Fruit fly (Drosophila melanogaster) whole organism, adult: ENCODE data around the gene primo-2.

Experiments used
- CG11617 ChIP-seq: fragments of 200-800 bp; sonication (Bioruptor generic); optimal IDR thresholded peaks from 2 replicates; lab custom pipeline; 2017; ENCODE audit warnings: mild to moderate bottlenecking, missing biosample characterization, missing genetic modification reagents, missing genetic modification characterization
- CG12768 ChIP-seq: fragments of 200-800 bp; sonication (Bioruptor generic); optimal IDR thresholded peaks from 2 replicates; lab custom pipeline; 2017; ENCODE audit warnings: missing biosample characterization, missing genetic modification characterization, mild to moderate bottlenecking, moderate library complexity, missing genetic modification reagents
- CG14711 ChIP-seq: fragments of 200-800 bp; sonication (Bioruptor generic); optimal IDR thresholded peaks from 2 replicates; lab custom pipeline; 2018; ENCODE audit warnings: missing biosample characterization, mild to moderate bottlenecking, missing genetic modification characterization, moderate library complexity
- CG1620 ChIP-seq: fragments of 200-800 bp; sonication (Bioruptor generic); optimal IDR thresholded peaks from 2 replicates; lab custom pipeline; 2016; ENCODE audit warnings: missing biosample characterization, missing genetic modification characterization
- CG33017 ChIP-seq: fragments of 200-800 bp; sonication (Bioruptor generic); optimal IDR thresholded peaks from 2 replicates; lab custom pipeline; 2018; ENCODE audit warnings: missing biosample characterization, mild to moderate bottlenecking, missing genetic modification characterization, moderate library complexity
- CG5204 ChIP-seq: fragments of 200-800 bp; sonication (Bioruptor generic); optimal IDR thresholded peaks from 2 replicates; lab custom pipeline; 2016; ENCODE audit warnings: missing biosample characterization, missing genetic modification characterization
- CG7045 ChIP-seq: fragments of 200-800 bp; sonication (Bioruptor generic); optimal IDR thresholded peaks from 2 replicates; lab custom pipeline; 2017; ENCODE audit warnings: missing biosample characterization, mild to moderate bottlenecking, missing genetic modification characterization
- CG7101 ChIP-seq: fragments of 200-800 bp; sonication (Bioruptor generic); optimal IDR thresholded peaks from 2 replicates; lab custom pipeline; 2018; ENCODE audit warnings: missing biosample characterization, mild to moderate bottlenecking, missing genetic modification characterization, moderate library complexity
- Clk ChIP-seq: fragments of 200-800 bp; sonication (Bioruptor generic); optimal IDR thresholded peaks from 2 replicates; lab custom pipeline; 2017; ENCODE audit warnings: missing biosample characterization, missing genetic modification characterization
- Crg-1 ChIP-seq: fragments of 200-800 bp; sonication (Bioruptor generic); optimal IDR thresholded peaks from 2 replicates; lab custom pipeline; 2016; ENCODE audit warnings: missing biosample characterization, missing genetic modification characterization
- Hr96 ChIP-seq: fragments of 200-800 bp; sonication (Bioruptor generic); optimal IDR thresholded peaks from 2 replicates; lab custom pipeline; 2016; ENCODE audit warnings: missing biosample characterization, missing genetic modification characterization
- Mnt ChIP-seq: fragments of 200-800 bp; sonication (Bioruptor generic); optimal IDR thresholded peaks from 2 replicates; lab custom pipeline; 2016; ENCODE audit warnings: missing biosample characterization, mild to moderate bottlenecking, missing genetic modification characterization
- bab1 ChIP-seq: fragments of 200-800 bp; sonication (Bioruptor generic); optimal IDR thresholded peaks from 3 replicates; lab custom pipeline; 2019; ENCODE audit warnings: missing biosample characterization, mild to moderate bottlenecking, missing genetic modification characterization, moderate library complexity
- cic ChIP-seq: fragments of 200-800 bp; sonication (Bioruptor generic); optimal IDR thresholded peaks from 2 replicates; lab custom pipeline; 2017; ENCODE audit warnings: missing biosample characterization, mild to moderate bottlenecking, missing genetic modification characterization, moderate library complexity
- cnc ChIP-seq, 2 experiments: fragments of >200 bp; optimal IDR thresholded peaks; 2 replicates each; lab custom pipeline; 2017
- kay ChIP-seq: fragments of 200-800 bp; sonication (Bioruptor generic); peaks from one replicate; lab custom pipeline; 2016; ENCODE audit warnings: missing biosample characterization, missing genetic modification characterization, borderline replicate concordance
- ovo ChIP-seq: fragments of 200-800 bp; sonication (Bioruptor generic); optimal IDR thresholded peaks from 2 replicates; lab custom pipeline; 2016; ENCODE audit warnings: missing biosample characterization, missing genetic modification characterization
- pad ChIP-seq: fragments of 200-800 bp; sonication (Bioruptor generic); optimal IDR thresholded peaks from 3 replicates; lab custom pipeline; 2017; ENCODE audit warnings: missing biosample characterization, missing genetic modification characterization, mild to moderate bottlenecking, moderate library complexity, missing genetic modification reagents
- tj ChIP-seq: fragments of 200-800 bp; sonication (Bioruptor generic); optimal IDR thresholded peaks from 3 replicates; lab custom pipeline; 2017; ENCODE audit warnings: missing biosample characterization, mild to moderate bottlenecking, missing genetic modification characterization, moderate library complexity
- toe ChIP-seq: fragments of 200-800 bp; sonication (Bioruptor generic); optimal IDR thresholded peaks from 2 replicates; lab custom pipeline; 2016; ENCODE audit warnings: missing biosample characterization, missing genetic modification characterization

The primo-2 gene

dm6 chr3R:13715674-13716454, 4.2 kb upstream of the primo-2 start:
- TF ChIP-seq CG14711 (tag; lab: Kevin White, UChicago), result no peak
- TF ChIP-seq CG5204 (GFP tag; lab: Kevin White, UChicago), result no peak
- TF ChIP-seq CG7045, result no peak
- no peak for TF ChIP-seq ovo (GFP tag; lab: Kevin White, UChicago)

dm6 chr3R:13715012-13715673, 3.5 kb upstream of the primo-2 start, which contains the start of gene kmr:
Gene kmr, plus strand, starts transcription at chr3R:13715207.
- TF ChIP-seq CG7045 (peak; percentile 60), CG7101 (tag; lab: Kevin White, UChicago) (peak; percentile 62), pad (GFP tag; lab: Kevin White, UChicago) (peak; percentile 22), CG12768 (GFP tag; lab: Kevin White, UChicago) (peak; percentile 82), Crg-1 (GFP tag; lab: Kevin White, UChicago) (no peak), ovo (GFP tag; lab: Kevin White, UChicago) (no peak), kay (GFP tag; lab: Kevin White, UChicago) (peak; percentile 58), cic (GFP tag; lab: Kevin White, UChicago) (peak; percentile 62), cnc (optimal IDR thresholded peaks at IDR 0.05; lab: Kevin White, UChicago) (no peak), toe (GFP tag; lab: Kevin White, UChicago) (peak; percentile 47), CG14711 (tag; lab: Kevin White, UChicago) (peak; percentile 41), Mnt (GFP tag; lab: Kevin White, UChicago) (peak; percentile 82), tj (GFP tag; lab: Kevin White, UChicago) (peak; percentile 72), Hr96 (GFP tag; lab: Kevin White, UChicago) (peak; percentile 60), Clk (GFP tag; lab: Kevin White, UChicago) (no peak), bab1 (GFP tag; lab: Kevin White, UChicago) (peak; percentile 50), CG11617 (GFP tag; lab: Kevin White, UChicago) (peak; percentile 37), CG33017 (peak; percentile 59)

dm6 chr3R:13713984-13714532, 2.4 kb upstream of the primo-2 start:
- TF ChIP-seq CG33017, result peak; percentile 60
- peak; percentile 11 for TF ChIP-seq CG1620 (GFP tag; lab: Kevin White, UChicago)
- no peak for TF ChIP-seq toe (GFP tag; lab: Kevin White, UChicago)
- TF ChIP-seq Hr96 (GFP tag; lab: Kevin White, UChicago), result peak; percentile 15
- TF ChIP-seq Clk (GFP tag; lab: Kevin White, UChicago), result peak; percentile 51
- TF ChIP-seq CG7045, result peak; percentile 76
- peak; percentile 30 for TF ChIP-seq CG14711 (tag; lab: Kevin White, UChicago)
- TF ChIP-seq CG12768 (GFP tag; lab: Kevin White, UChicago), result peak; percentile 72
- peak; percentile 6 for TF ChIP-seq tj (GFP tag; lab: Kevin White, UChicago)
- TF ChIP-seq ovo (GFP tag; lab: Kevin White, UChicago), result no peak
- TF ChIP-seq Mnt (GFP tag; lab: Kevin White, UChicago), result peak; percentile 26
- TF ChIP-seq pad (GFP tag; lab: Kevin White, UChicago), result peak; percentile 43
- no peak for TF ChIP-seq cic (GFP tag; lab: Kevin White, UChicago)
- TF ChIP-seq CG7101 (tag; lab: Kevin White, UChicago), result peak; percentile 54
- peak; percentile 40 for TF ChIP-seq Crg-1 (GFP tag; lab: Kevin White, UChicago)
- TF ChIP-seq bab1 (GFP tag; lab: Kevin White, UChicago), result no peak
- no peak for TF ChIP-seq CG11617 (GFP tag; lab: Kevin White, UChicago)
- TF ChIP-seq CG5204 (GFP tag; lab: Kevin White, UChicago), result peak; percentile 41
- no peak for TF ChIP-seq kay (GFP tag; lab: Kevin White, UChicago)
- no peak for TF ChIP-seq cnc (optimal IDR thresholded peaks at IDR 0.05; lab: Kevin White, UChicago)

dm6 chr3R:13713541-13713940, 1.9 kb upstream of the primo-2 start:
- TF ChIP-seq pad (GFP tag; lab: Kevin White, UChicago), result no peak
- TF ChIP-seq tj (GFP tag; lab: Kevin White, UChicago), result peak; percentile 3
- TF ChIP-seq CG1620 (GFP tag; lab: Kevin White, UChicago), result no peak
- TF ChIP-seq bab1 (GFP tag; lab: Kevin White, UChicago), result no peak
- TF ChIP-seq ovo (GFP tag; lab: Kevin White, UChicago), result peak; percentile 32
- no peak for TF ChIP-seq Hr96 (GFP tag; lab: Kevin White, UChicago)
- peak; percentile 57 for TF ChIP-seq CG7045
- no peak for TF ChIP-seq CG5204 (GFP tag; lab: Kevin White, UChicago)
- peak; percentile 63 for TF ChIP-seq CG12768 (GFP tag; lab: Kevin White, UChicago)
- TF ChIP-seq cnc (optimal IDR thresholded peaks at IDR 0.05; lab: Kevin White, UChicago), result no peak
- peak; percentile 64 for TF ChIP-seq CG11617 (GFP tag; lab: Kevin White, UChicago)
- TF ChIP-seq CG14711 (tag; lab: Kevin White, UChicago), result peak; percentile 58
- no peak for TF ChIP-seq kay (GFP tag; lab: Kevin White, UChicago)
- TF ChIP-seq CG7101 (tag; lab: Kevin White, UChicago), result peak; percentile 44
- peak; percentile 22 for TF ChIP-seq cic (GFP tag; lab: Kevin White, UChicago)
- no peak for TF ChIP-seq toe (GFP tag; lab: Kevin White, UChicago)
- peak; percentile 58 for TF ChIP-seq CG33017
- TF ChIP-seq Crg-1 (GFP tag; lab: Kevin White, UChicago), result no peak
- no peak for TF ChIP-seq Mnt (GFP tag; lab: Kevin White, UChicago)
- no peak for TF ChIP-seq Clk (GFP tag; lab: Kevin White, UChicago)
